Fruit fly (Drosophila melanogaster) S2 (cell line): ENCODE measurements around the gene S1P.

ENCODE experiments used
- CG8478 ChIP-seq: fragments of >200 bp; optimal IDR thresholded peaks from 2 replicates; lab custom pipeline; 2018
- CTCF ChIP-seq, 2 experiments: fragments of >200 bp; optimal IDR thresholded peaks; 2 replicates each; lab custom pipeline; 2018

- TF ChIP-seq CG8478 (lab: Kevin White, UChicago) (no peak), CTCF (optimal IDR thresholded peaks at IDR 0.05; lab: Kevin White, UChicago) (no peak)
These were observed 35.2 kb downstream of the S1P start for dm6 chr3L:21581984-21582383.
